Worm (Caenorhabditis elegans) whole organism, early embryonic: ENCODE results near the gene F46C5.6.

Experiments
- B0310.2 ChIP-seq: sonication (generic microtip); optimal IDR thresholded peaks from 2 replicates; lab custom pipeline; 2016; ENCODE audit warnings: mild to moderate bottlenecking, missing genetic modification characterization, missing compliant biosample characterization
- F13C5.2 ChIP-seq: sonication (generic microtip); optimal IDR thresholded peaks from 2 replicates; lab custom pipeline; 2017; ENCODE audit warnings: mild to moderate bottlenecking, missing genetic modification characterization, inconsistent platforms, missing compliant biosample characterization
- aly-1 ChIP-seq: sonication (generic microtip); optimal IDR thresholded peaks from 2 replicates; lab custom pipeline; 2016; ENCODE audit warnings: missing genetic modification characterization, missing compliant biosample characterization
- ama-1 ChIP-seq: fragments of 150-350 bp; optimal IDR thresholded peaks from 2 replicates; lab custom pipeline; 2014
- ceh-13 ChIP-seq: fragments of 200-800 bp; sonication (Bioruptor generic); optimal IDR thresholded peaks from 2 replicates; lab custom pipeline; 2018; ENCODE audit warnings: mild to moderate bottlenecking, missing genetic modification characterization, missing compliant biosample characterization
- ceh-36 ChIP-seq: sonication (generic microtip); optimal IDR thresholded peaks from 2 replicates; lab custom pipeline; 2016; ENCODE audit warnings: missing genetic modification characterization, inconsistent platforms, missing compliant biosample characterization
- ets-7 ChIP-seq: sonication (generic microtip); optimal IDR thresholded peaks from 2 replicates; lab custom pipeline; 2016; ENCODE audit warnings: missing genotype, missing genetic modification characterization, missing compliant biosample characterization
- flt-1 ChIP-seq: fragments of 200-800 bp; sonication (Bioruptor generic); IDR thresholded peaks from 2 replicates; pipeline ENCODE4 v1.3.6; 2022; ENCODE audit warnings: missing genetic modification characterization, missing compliant biosample characterization
- hmbx-1 ChIP-seq: sonication (generic microtip); optimal IDR thresholded peaks from 2 replicates; lab custom pipeline; 2016; ENCODE audit warnings: mild to moderate bottlenecking, missing genetic modification characterization, missing compliant biosample characterization
- hmg-4 ChIP-seq: fragments of 200-800 bp; sonication (Bioruptor generic); optimal IDR thresholded peaks from 2 replicates; lab custom pipeline; 2018; ENCODE audit warnings: mild to moderate bottlenecking, missing genetic modification characterization, missing compliant biosample characterization
- hnd-1 ChIP-seq: sonication (generic microtip); optimal IDR thresholded peaks from 2 replicates; lab custom pipeline; 2016; ENCODE audit warnings: missing genetic modification characterization, missing compliant biosample characterization
- pes-1 ChIP-seq: fragments of 200-800 bp; sonication (Bioruptor generic); IDR thresholded peaks from 2 replicates; pipeline ENCODE4 v1.3.6; 2022; ENCODE audit warnings: missing genetic modification reagents, missing genetic modification characterization, missing compliant biosample characterization
- scrt-1 ChIP-seq: fragments of 200-800 bp; sonication (Bioruptor generic); IDR thresholded peaks from 2 replicates; pipeline ENCODE4 v1.3.6; 2022; ENCODE audit warnings: missing genetic modification characterization, missing compliant biosample characterization
- sea-1 ChIP-seq: fragments of 200-800 bp; sonication (Bioruptor generic); conservative IDR thresholded peaks from 2 replicates; pipeline ENCODE4 v1.3.6; 2022; ENCODE audit warnings: missing genetic modification characterization, missing compliant biosample characterization
- tbx-11 ChIP-seq: fragments of 200-800 bp; sonication (Bioruptor generic); IDR thresholded peaks from 2 replicates; pipeline ENCODE4 v1.3.6; 2022; ENCODE audit warnings: missing genetic modification characterization, missing compliant biosample characterization
- tbx-37 ChIP-seq: fragments of 200-800 bp; sonication (Bioruptor generic); conservative IDR thresholded peaks from 2 replicates; pipeline ENCODE4 v1.3.6; 2022; ENCODE audit warnings: missing genetic modification reagents, missing genetic modification characterization, missing compliant biosample characterization
- tra-4 ChIP-seq: sonication (generic microtip); optimal IDR thresholded peaks from 2 replicates; lab custom pipeline; 2017; ENCODE audit warnings: missing genetic modification characterization, missing compliant biosample characterization

Gene F46C5.6

DNA sequence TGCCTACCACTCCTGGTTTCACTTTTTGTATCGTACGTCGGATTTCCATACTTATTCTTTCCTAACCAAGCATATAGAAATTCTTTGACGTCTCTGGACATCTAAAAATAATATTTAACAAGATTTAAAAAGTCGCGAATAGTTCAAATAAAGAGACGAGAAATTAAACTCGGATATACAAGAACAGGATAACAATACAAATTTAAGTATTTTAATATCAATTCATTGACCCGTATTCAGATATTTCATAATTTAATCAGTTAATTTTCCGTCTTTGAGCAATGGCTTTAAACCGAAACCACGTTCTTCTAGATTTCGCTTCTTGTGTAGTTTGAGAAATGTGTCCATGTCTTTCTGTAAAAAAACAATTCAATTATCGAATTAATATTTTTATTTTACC lies 39.2 kb upstream of the F46C5.6 start, which contains the start of gene rha-1:
Gene rha-1, minus strand, starts transcription at position 101 of the 400 bp plus-strand sequence.
- TF ChIP-seq ets-7 (tag; lab: Kevin White, UChicago), result no peak
- no peak for TF ChIP-seq aly-1 (tag; lab: Kevin White, UChicago)
- no peak for TF ChIP-seq tra-4 (tag; lab: Kevin White, UChicago)
- TF ChIP-seq F13C5.2 (tag; lab: Kevin White, UChicago), result no peak
- TF ChIP-seq tbx-37 (GFP tag; lab: Robert Waterston, UW), result no peak
- TF ChIP-seq ama-1 (lab: Kevin White, UChicago), result no peak
- no peak for TF ChIP-seq sea-1 (GFP tag; lab: Robert Waterston, UW)
- TF ChIP-seq hmbx-1, result no peak
- no peak for TF ChIP-seq scrt-1 (GFP tag; lab: Robert Waterston, UW)
- no peak for TF ChIP-seq pes-1
- TF ChIP-seq hmg-4, result no peak
- no peak for TF ChIP-seq flt-1 (GFP tag; lab: Robert Waterston, UW)
- no peak for TF ChIP-seq tbx-11 (GFP tag; lab: Robert Waterston, UW)
- no peak for TF ChIP-seq ceh-13 (GFP tag; lab: Kevin White, UChicago)
- no peak for TF ChIP-seq ceh-36 (tag; lab: Kevin White, UChicago)

DNA sequence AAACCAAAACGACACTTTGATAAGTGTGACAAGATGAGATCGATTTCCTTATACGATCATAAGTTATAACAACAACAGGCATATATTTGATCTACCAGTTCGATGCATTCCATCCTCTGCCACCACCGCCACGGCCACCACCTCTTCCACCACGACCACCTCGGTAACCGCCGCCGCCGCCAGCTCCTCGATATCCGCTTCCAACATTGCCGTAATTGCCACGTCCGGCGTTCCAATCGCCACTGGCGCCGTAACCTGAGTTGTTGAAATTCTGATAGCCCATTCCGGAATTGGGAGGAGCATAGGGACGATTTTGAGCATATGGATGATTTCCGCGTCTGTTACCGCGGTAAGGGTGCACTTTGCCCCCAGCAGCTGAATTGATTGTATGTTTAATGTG lies 34.2 kb upstream of the F46C5.6 start:
- TF ChIP-seq pes-1 (no peak), B0310.2 (tag; lab: Kevin White, UChicago) (no peak), hmg-4 (no peak), ceh-13 (GFP tag; lab: Kevin White, UChicago) (no peak), tbx-11 (GFP tag; lab: Robert Waterston, UW) (no peak), scrt-1 (GFP tag; lab: Robert Waterston, UW) (no peak), hnd-1 (tag; lab: Kevin White, UChicago) (no peak), F13C5.2 (tag; lab: Kevin White, UChicago) (no peak), ceh-36 (tag; lab: Kevin White, UChicago) (no peak), aly-1 (tag; lab: Kevin White, UChicago) (no peak), ets-7 (tag; lab: Kevin White, UChicago) (no peak), flt-1 (GFP tag; lab: Robert Waterston, UW) (no peak), sea-1 (GFP tag; lab: Robert Waterston, UW) (no peak), tbx-37 (GFP tag; lab: Robert Waterston, UW) (no peak), tra-4 (tag; lab: Kevin White, UChicago) (no peak)

DNA sequence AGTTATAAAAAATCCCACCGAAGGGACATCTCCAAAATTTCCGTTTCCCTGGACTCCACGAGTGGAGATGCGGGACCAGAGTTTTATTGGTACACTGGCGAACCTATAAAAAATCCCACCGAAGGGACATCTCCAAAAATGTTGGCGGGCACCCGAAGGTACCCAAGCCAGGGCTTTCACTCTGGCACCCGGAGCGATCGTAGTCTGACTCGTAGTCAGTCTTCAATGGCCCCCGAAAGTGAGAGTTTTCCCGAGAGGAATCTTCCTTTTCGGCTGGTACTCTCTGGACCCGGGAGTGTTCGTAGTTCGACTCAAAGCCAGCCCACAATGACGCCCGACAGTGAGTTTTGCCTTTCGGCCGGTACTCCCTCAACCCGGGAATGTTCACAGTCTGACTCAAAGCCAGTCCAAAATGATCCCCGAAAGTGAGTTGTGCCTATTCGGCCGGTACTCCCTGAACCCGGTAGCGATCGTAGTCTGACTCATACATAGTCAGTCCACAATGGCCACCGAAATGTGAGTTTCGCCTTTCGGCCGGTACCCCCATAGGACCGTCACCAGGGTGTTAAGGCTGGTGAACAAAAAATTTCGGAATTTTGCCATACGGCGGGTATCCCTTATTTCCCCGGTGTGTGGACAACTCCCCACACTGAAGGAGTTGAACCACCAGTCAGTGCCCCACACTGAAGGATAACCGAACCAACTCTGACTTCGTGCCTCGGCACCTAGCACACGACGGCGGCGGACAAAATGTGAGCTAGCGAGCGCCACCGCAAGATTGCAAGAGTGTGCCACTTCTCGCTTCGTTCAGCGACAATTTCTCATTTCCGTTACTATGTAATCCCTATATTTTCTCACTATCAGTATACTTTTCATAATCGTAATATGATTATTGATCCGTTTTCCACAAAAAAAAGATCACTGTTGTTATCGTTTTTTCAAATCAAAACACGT lies 33.0 kb upstream of the F46C5.6 start:
- TF ChIP-seq hmbx-1, result no peak
- no peak for TF ChIP-seq ets-7 (tag; lab: Kevin White, UChicago)
- TF ChIP-seq sea-1 (GFP tag; lab: Robert Waterston, UW), result no peak
- TF ChIP-seq ama-1 (lab: Kevin White, UChicago), result no peak
- no peak for TF ChIP-seq tra-4 (tag; lab: Kevin White, UChicago)
- TF ChIP-seq F13C5.2 (tag; lab: Kevin White, UChicago), result no peak
- no peak for TF ChIP-seq pes-1
- no peak for TF ChIP-seq ceh-13 (GFP tag; lab: Kevin White, UChicago)
- TF ChIP-seq hmg-4, result no peak
- no peak for TF ChIP-seq scrt-1 (GFP tag; lab: Robert Waterston, UW)
- TF ChIP-seq tbx-37 (GFP tag; lab: Robert Waterston, UW), result no peak

DNA sequence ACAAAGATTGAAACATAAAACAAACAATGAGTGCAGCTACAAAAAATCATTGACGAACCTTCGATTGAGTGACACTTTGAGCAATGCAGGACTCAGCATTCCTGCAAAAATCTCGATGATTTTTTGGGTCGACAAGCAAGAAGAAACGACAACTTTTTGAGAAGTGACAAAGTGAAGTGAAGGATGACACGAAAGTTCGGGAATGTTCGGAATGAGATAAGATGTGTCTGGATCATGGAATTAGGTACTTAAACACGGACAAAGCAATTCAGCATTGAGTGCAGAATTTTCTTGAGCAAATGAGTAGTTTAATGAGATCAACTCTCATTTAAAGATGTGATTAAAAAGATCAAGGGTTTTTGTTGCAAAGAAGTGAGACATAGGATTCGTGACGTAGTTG lies 29.5 kb upstream of the F46C5.6 start, which contains the start of gene T07D4.2:
Gene T07D4.2, minus strand, starts transcription at position 101 of the 400 bp plus-strand sequence.
- no peak for TF ChIP-seq flt-1 (GFP tag; lab: Robert Waterston, UW)
- no peak for TF ChIP-seq aly-1 (tag; lab: Kevin White, UChicago)
- no peak for TF ChIP-seq F13C5.2 (tag; lab: Kevin White, UChicago)
- no peak for TF ChIP-seq hnd-1 (tag; lab: Kevin White, UChicago)
- TF ChIP-seq B0310.2 (tag; lab: Kevin White, UChicago), result no peak
- TF ChIP-seq tbx-37 (GFP tag; lab: Robert Waterston, UW), result no peak
- no peak for TF ChIP-seq scrt-1 (GFP tag; lab: Robert Waterston, UW)
- no peak for TF ChIP-seq ceh-36 (tag; lab: Kevin White, UChicago)
- TF ChIP-seq hmg-4, result no peak
- TF ChIP-seq pes-1, result no peak
- TF ChIP-seq tra-4 (tag; lab: Kevin White, UChicago), result no peak
- TF ChIP-seq sea-1 (GFP tag; lab: Robert Waterston, UW), result no peak
- no peak for TF ChIP-seq tbx-11 (GFP tag; lab: Robert Waterston, UW)
- TF ChIP-seq ets-7 (tag; lab: Kevin White, UChicago), result no peak
- no peak for TF ChIP-seq ceh-13 (GFP tag; lab: Kevin White, UChicago)
- no peak for TF ChIP-seq ama-1 (lab: Kevin White, UChicago)
- TF ChIP-seq hmbx-1, result no peak

DNA sequence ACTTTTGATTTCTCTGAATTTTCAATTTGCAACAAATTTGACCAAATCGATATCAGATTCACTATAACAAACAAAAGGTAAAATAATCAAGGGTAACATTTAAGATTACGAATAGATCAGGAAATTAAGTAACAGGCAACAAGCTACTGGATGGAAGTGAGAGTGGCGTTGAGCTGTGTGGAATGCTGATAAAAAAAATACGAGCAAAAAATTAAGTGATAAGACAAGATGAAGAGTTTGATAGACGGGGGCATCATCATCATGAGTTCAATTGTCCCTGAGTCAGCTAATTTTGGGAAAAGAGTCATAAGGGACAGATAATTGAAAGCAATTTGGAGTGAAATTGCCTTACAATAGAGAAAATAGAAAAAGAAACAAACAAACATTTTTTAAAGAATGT lies 22.5 kb upstream of the F46C5.6 start:
- no peak for TF ChIP-seq sea-1 (GFP tag; lab: Robert Waterston, UW)
- no peak for TF ChIP-seq tbx-11 (GFP tag; lab: Robert Waterston, UW)
- TF ChIP-seq ceh-13 (GFP tag; lab: Kevin White, UChicago), result no peak
- no peak for TF ChIP-seq hmbx-1
- no peak for TF ChIP-seq scrt-1 (GFP tag; lab: Robert Waterston, UW)
- no peak for TF ChIP-seq flt-1 (GFP tag; lab: Robert Waterston, UW)
- no peak for TF ChIP-seq hmg-4

DNA sequence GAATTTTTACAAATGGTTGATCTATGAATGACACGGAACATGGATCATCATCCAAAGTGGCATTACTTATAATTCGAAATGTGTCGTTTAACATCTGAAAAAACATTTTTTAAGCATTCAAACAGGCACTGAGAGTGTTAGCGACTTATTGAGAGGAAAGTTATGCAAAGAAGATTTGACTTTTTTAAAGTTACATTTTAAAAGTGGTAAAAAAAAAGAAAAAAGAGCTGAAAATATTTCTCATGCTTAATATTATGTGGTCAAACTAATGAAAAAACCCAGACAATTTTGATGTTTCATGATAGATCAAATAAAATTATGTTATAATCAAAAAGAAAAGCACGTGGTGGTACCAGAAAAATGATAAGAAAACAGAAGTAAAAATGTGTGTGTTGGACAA lies 20.8 kb upstream of the F46C5.6 start, which contains the start of gene npr-20:
Gene npr-20, minus strand, starts transcription at position 101 of the 400 bp plus-strand sequence.
- TF ChIP-seq ama-1 (lab: Kevin White, UChicago) (no peak), scrt-1 (GFP tag; lab: Robert Waterston, UW) (no peak), sea-1 (GFP tag; lab: Robert Waterston, UW) (no peak), ets-7 (tag; lab: Kevin White, UChicago) (no peak), hmbx-1 (no peak), F13C5.2 (tag; lab: Kevin White, UChicago) (no peak), pes-1 (no peak), hmg-4 (no peak), B0310.2 (tag; lab: Kevin White, UChicago) (no peak), hnd-1 (tag; lab: Kevin White, UChicago) (no peak), ceh-13 (GFP tag; lab: Kevin White, UChicago) (no peak), tra-4 (tag; lab: Kevin White, UChicago) (no peak), tbx-37 (GFP tag; lab: Robert Waterston, UW) (no peak), aly-1 (tag; lab: Kevin White, UChicago) (no peak)
